Fruit fly (Drosophila melanogaster): ENCODE results near the gene pelo.

pelo gene

dm6 chr2L:9698923-9699493, 1.6 kb upstream of the pelo start, which contains the start of gene Pka-C1 (continued):
- TF ChIP-seq CG10543 (GFP tag; optimal IDR thresholded peaks at IDR 0.05) (peak; percentile 54), CG16813 (GFP tag; IDR thresholded peaks at IDR 0.05; ENCODE audit: partially characterized antibody) (peak; percentile 20; the same call in 1 of the 3 replicates), CG17359 (tag; optimal IDR thresholded peaks at IDR 0.05) (peak; percentile 11), CG15514 (GFP tag; optimal IDR thresholded peaks at IDR 0.05) (peak; percentile 60), CG30020 (tag; optimal IDR thresholded peaks at IDR 0.05) (peak; percentile 59), Scr (GFP tag; IDR thresholded peaks at IDR 0.05; ENCODE audit: partially characterized antibody) (no peak), NC2β (GFP tag; optimal IDR thresholded peaks at IDR 0.05) (no peak), gsb-n (tag; optimal IDR thresholded peaks at IDR 0.05) (no peak), MESR4 (GFP tag; optimal IDR thresholded peaks at IDR 0.05) (peak; percentile 73), Ets97D (GFP tag; optimal IDR thresholded peaks at IDR 0.05) (peak; percentile 71), emc (GFP tag; optimal IDR thresholded peaks at IDR 0.05) (no peak), CG14667 (GFP tag; IDR thresholded peaks at IDR 0.05) (no peak), Dll (GFP tag; IDR thresholded peaks at IDR 0.05; ENCODE audit: partially characterized antibody) (no peak), Elba2 (GFP tag; optimal IDR thresholded peaks at IDR 0.05) (no peak), CG16779 (GFP tag; IDR thresholded peaks at IDR 0.05) (no peak), ase (GFP tag; IDR thresholded peaks at IDR 0.05) (0 out of 3 replicates have a peak, but pooled peaks have one; percentile 14), CTCF (GFP tag; optimal IDR thresholded peaks at IDR 0.05) (no peak), mld (GFP tag; IDR thresholded peaks at IDR 0.05; ENCODE audit: partially characterized antibody) (peak; percentile 29; the same call in 1 of the 3 replicates), CG11247 (GFP tag; IDR thresholded peaks at IDR 0.05) (peak; percentile 54), Antp (GFP tag; optimal IDR thresholded peaks at IDR 0.05) (no peak), ham (GFP tag; IDR thresholded peaks at IDR 0.05) (no peak), CG16815 (GFP tag; optimal IDR thresholded peaks at IDR 0.05) (no peak), p53 (GFP tag; optimal IDR thresholded peaks at IDR 0.05) (no peak), schlank (tag; optimal IDR thresholded peaks at IDR 0.05) (no peak), pan (optimal IDR thresholded peaks at IDR 0.05) (no peak), pan (GFP tag; optimal IDR thresholded peaks at IDR 0.05 in 1 of 2, IDR thresholded peaks at IDR 0.05 in 1 of 2) (peak in 1 of 2 experiments; percentile 51), CG15073 (GFP tag; optimal IDR thresholded peaks at IDR 0.05) (no peak), Awh (GFP tag; IDR thresholded peaks at IDR 0.05) (no peak), Sox100B (GFP tag; optimal IDR thresholded peaks at IDR 0.05) (no peak), CG5953 (GFP tag; IDR thresholded peaks at IDR 0.05) (no peak), Oaz (GFP tag; IDR thresholded peaks at IDR 0.05) (0 out of 2 replicates have a peak, but pooled peaks have one; percentile 5), Sin3A (optimal IDR thresholded peaks at IDR 0.05) (peak; percentile 19), CG34224 (GFP tag; IDR thresholded peaks at IDR 0.05; ENCODE audit: partially characterized antibody) (no peak), cwo (GFP tag; optimal IDR thresholded peaks at IDR 0.05) (no peak), zf30C (GFP tag; optimal IDR thresholded peaks at IDR 0.05) (peak; percentile 32), CG1647 (GFP tag; optimal IDR thresholded peaks at IDR 0.05) (no peak), Lpt (GFP tag; optimal IDR thresholded peaks at IDR 0.05) (no peak), ash1 (GFP tag; optimal IDR thresholded peaks at IDR 0.05) (no peak), tap (tag; optimal IDR thresholded peaks at IDR 0.05) (no peak), Bdp1 (GFP tag; optimal IDR thresholded peaks at IDR 0.05) (no peak), CG2678 (tag; optimal IDR thresholded peaks at IDR 0.05) (peak; percentile 6), CG11456 (GFP tag; IDR thresholded peaks at IDR 0.05) (peak; percentile 67; the same call in 1 of the 3 replicates), CG6854 (GFP tag; optimal IDR thresholded peaks at IDR 0.05) (no peak), pnt (GFP tag; optimal IDR thresholded peaks at IDR 0.05) (no peak), Six4 (GFP tag; optimal IDR thresholded peaks at IDR 0.05) (no peak), CG17186 (GFP tag; optimal IDR thresholded peaks at IDR 0.05) (peak; percentile 78), CG9215 (GFP tag; IDR thresholded peaks at IDR 0.05) (peak; percentile 41; the same call in 1 of the 2 replicates), HHEX (GFP tag; optimal IDR thresholded peaks at IDR 0.05) (no peak), CG12236 (GFP tag; optimal IDR thresholded peaks at IDR 0.05) (no peak), CG9932 (GFP tag; IDR thresholded peaks at IDR 0.05) (peak; percentile 58; the same call in 1 of the 2 replicates), Fer3 (tag; optimal IDR thresholded peaks at IDR 0.05) (no peak)
